Fruit fly (Drosophila melanogaster) whole organism, embryonic: ENCODE data around the gene CG13117.

Experiments
- ATbp ChIP-seq: fragments of 200-800 bp; sonication (Bioruptor generic); optimal IDR thresholded peaks from 2 replicates; lab custom pipeline; 2017; ENCODE audit warnings: missing biosample characterization, mild to moderate bottlenecking, missing genetic modification characterization, missing genetic modification reagents
- Asciz ChIP-seq: fragments of 200-800 bp; sonication (Bioruptor generic); optimal IDR thresholded peaks from 2 replicates; lab custom pipeline; 2017; ENCODE audit warnings: missing biosample characterization, mild to moderate bottlenecking, missing genetic modification characterization, missing genetic modification reagents
- B-H2 ChIP-seq: fragments of 200-800 bp; sonication (Bioruptor generic); optimal IDR thresholded peaks from 2 replicates; lab custom pipeline; 2018; ENCODE audit warnings: missing biosample characterization, mild to moderate bottlenecking, missing genetic modification characterization
- Bteb2 ChIP-seq: fragments of 200-800 bp; sonication (Bioruptor generic); optimal IDR thresholded peaks from 2 replicates; lab custom pipeline; 2016; ENCODE audit warnings: missing biosample characterization, missing genetic modification characterization
- CG1024 ChIP-seq: fragments of 200-800 bp; sonication (Bioruptor generic); IDR thresholded peaks from 2 replicates; pipeline ENCODE4 v1.3.6; 2022; ENCODE audit warnings: missing biosample characterization, missing genetic modification characterization
- CG10543 ChIP-seq: fragments of 200-800 bp; sonication (Bioruptor generic); optimal IDR thresholded peaks from 3 replicates; lab custom pipeline; 2017; ENCODE audit warnings: missing biosample characterization, mild to moderate bottlenecking, missing genetic modification characterization, moderate library complexity
- CG10654 ChIP-seq: fragments of 200-800 bp; sonication (Bioruptor generic); optimal IDR thresholded peaks from 2 replicates; lab custom pipeline; 2016; ENCODE audit warnings: missing biosample characterization, missing genetic modification characterization
- CG11247 ChIP-seq: fragments of 200-800 bp; sonication (Bioruptor generic); IDR thresholded peaks from 2 replicates; pipeline ENCODE4 v1.3.6; 2022; ENCODE audit warnings: missing biosample characterization, missing genetic modification characterization
- CG13296 ChIP-seq: fragments of 200-800 bp; sonication (Bioruptor generic); optimal IDR thresholded peaks from 3 replicates; lab custom pipeline; 2018; ENCODE audit warnings: missing biosample characterization, mild to moderate bottlenecking, missing genetic modification characterization
- CG14710 ChIP-seq: fragments of 200-800 bp; sonication (Bioruptor generic); optimal IDR thresholded peaks from 3 replicates; lab custom pipeline; 2019; ENCODE audit warnings: missing biosample characterization, mild to moderate bottlenecking, missing genetic modification characterization, moderate library complexity
- CG15011 ChIP-seq: fragments of 200-800 bp; sonication (Bioruptor generic); optimal IDR thresholded peaks from 3 replicates; lab custom pipeline; 2018; ENCODE audit warnings: missing biosample characterization, mild to moderate bottlenecking, missing genetic modification characterization
- CG18599 ChIP-seq: fragments of 200-800 bp; sonication (Bioruptor generic); optimal IDR thresholded peaks from 3 replicates; lab custom pipeline; 2017; ENCODE audit warnings: missing biosample characterization, missing genetic modification characterization, mild to moderate bottlenecking, moderate library complexity, missing genetic modification reagents
- CG2678 ChIP-seq: fragments of 200-800 bp; sonication (Bioruptor generic); optimal IDR thresholded peaks from 3 replicates; lab custom pipeline; 2019; ENCODE audit warnings: missing biosample characterization, mild to moderate bottlenecking, missing genetic modification characterization, moderate library complexity
- CG33557 ChIP-seq: fragments of 200-800 bp; sonication (Bioruptor generic); optimal IDR thresholded peaks from 2 replicates; lab custom pipeline; 2019; ENCODE audit warnings: missing biosample characterization, mild to moderate bottlenecking, missing genetic modification characterization, moderate library complexity
- CG34376 ChIP-seq: fragments of 200-800 bp; sonication (Bioruptor generic); optimal IDR thresholded peaks from 2 replicates; lab custom pipeline; 2018; ENCODE audit warnings: missing biosample characterization, mild to moderate bottlenecking, missing genetic modification characterization
- CG42726 ChIP-seq: fragments of 200-800 bp; sonication (Bioruptor generic); IDR thresholded peaks from 2 replicates; pipeline ENCODE4 v1.3.6; 2022; ENCODE audit warnings: missing biosample characterization, missing genetic modification characterization; ENCODE audit not compliant: partially characterized antibody
- CG5953 ChIP-seq: fragments of 200-800 bp; sonication (Bioruptor generic); IDR thresholded peaks from 2 replicates; pipeline ENCODE4 v1.3.6; 2022; ENCODE audit warnings: missing biosample characterization, missing genetic modification characterization
- CG6765 ChIP-seq: fragments of 200-800 bp; sonication (Bioruptor generic); optimal IDR thresholded peaks from 3 replicates; lab custom pipeline; 2017; ENCODE audit warnings: missing biosample characterization, mild to moderate bottlenecking, missing genetic modification characterization
- CG6813 ChIP-seq: fragments of 200-800 bp; sonication (Bioruptor generic); optimal IDR thresholded peaks from 2 replicates; lab custom pipeline; 2017; ENCODE audit warnings: missing biosample characterization, missing genetic modification characterization, mild to moderate bottlenecking, moderate library complexity, missing genetic modification reagents
- CG7987 ChIP-seq: fragments of 200-800 bp; sonication (Bioruptor generic); optimal IDR thresholded peaks from 2 replicates; lab custom pipeline; 2018; ENCODE audit warnings: missing biosample characterization, mild to moderate bottlenecking, missing genetic modification characterization, moderate library complexity
- CG8290 ChIP-seq, 3 experiments: fragments of 200-800 bp; sonication (Bioruptor generic); optimal IDR thresholded peaks; 2 replicates each; lab custom pipeline; 2016 to 2019; ENCODE audit warnings: missing biosample characterization in 3 of 3, missing genetic modification characterization in 3 of 3, mild to moderate bottlenecking in 2 of 3, moderate library complexity in 1 of 3
- ERR ChIP-seq: fragments of 200-800 bp; sonication (Bioruptor generic); optimal IDR thresholded peaks from 2 replicates; lab custom pipeline; 2016; ENCODE audit warnings: missing biosample characterization, missing genetic modification characterization
- Fer1 ChIP-seq: fragments of 200-800 bp; sonication (Bioruptor generic); optimal IDR thresholded peaks from 2 replicates; lab custom pipeline; 2017; ENCODE audit warnings: missing biosample characterization, mild to moderate bottlenecking, missing genetic modification characterization
- Gsc ChIP-seq: fragments of 200-800 bp; sonication (Bioruptor generic); IDR thresholded peaks from 2 replicates; pipeline ENCODE4 v1.3.6; 2022; ENCODE audit warnings: missing biosample characterization, missing genetic modification characterization
- HLHmδ ChIP-seq: fragments of 200-800 bp; sonication (Bioruptor generic); optimal IDR thresholded peaks from 2 replicates; lab custom pipeline; 2018; ENCODE audit warnings: missing biosample characterization, mild to moderate bottlenecking, missing genetic modification characterization, moderate library complexity
- Hey ChIP-seq: fragments of 200-800 bp; sonication (Bioruptor generic); optimal IDR thresholded peaks from 3 replicates; lab custom pipeline; 2018; ENCODE audit warnings: missing biosample characterization, mild to moderate bottlenecking, missing genetic modification characterization
- HmgZ ChIP-seq: fragments of 200-800 bp; sonication (Bioruptor generic); optimal IDR thresholded peaks from 2 replicates; lab custom pipeline; 2018; ENCODE audit warnings: missing biosample characterization, mild to moderate bottlenecking, missing genetic modification characterization
- Kr ChIP-seq: fragments of 200-800 bp; sonication (Bioruptor generic); optimal IDR thresholded peaks from 2 replicates; lab custom pipeline; 2017; ENCODE audit warnings: missing biosample characterization, mild to moderate bottlenecking, missing genetic modification characterization
- Lpt ChIP-seq: fragments of >200 bp; optimal IDR thresholded peaks from 2 replicates; lab custom pipeline; 2018; ENCODE audit warnings: missing biosample characterization, missing genetic modification characterization
- Med ChIP-seq: fragments of 200-800 bp; sonication (Bioruptor generic); peaks from one replicate; lab custom pipeline; 2016; ENCODE audit warnings: missing biosample characterization, missing genetic modification characterization, mild to moderate bottlenecking, inconsistent platforms, moderate library complexity
- Myb ChIP-seq: fragments of 200-800 bp; sonication (Bioruptor generic); optimal IDR thresholded peaks from 2 replicates; lab custom pipeline; 2016; ENCODE audit warnings: missing biosample characterization, missing genetic modification characterization
- Opbp ChIP-seq: fragments of 200-800 bp; sonication (Bioruptor generic); IDR thresholded peaks from 3 replicates; pipeline ENCODE4 v1.3.6; 2022; ENCODE audit warnings: missing biosample characterization, missing genetic modification characterization; ENCODE audit not compliant: partially characterized antibody
- PHDP ChIP-seq: fragments of 200-800 bp; sonication (Bioruptor generic); optimal IDR thresholded peaks from 3 replicates; lab custom pipeline; 2018; ENCODE audit warnings: missing biosample characterization, mild to moderate bottlenecking, missing genetic modification characterization, moderate library complexity
- Pdp1 ChIP-seq, 2 experiments: fragments of 200-800 bp; sonication (Bioruptor generic); optimal IDR thresholded peaks; 3 replicates each; lab custom pipeline; 2016; ENCODE audit warnings: missing biosample characterization in 2 of 2, missing genetic modification characterization in 2 of 2, mild to moderate bottlenecking in 1 of 2, moderate library complexity in 1 of 2
- Rx ChIP-seq: fragments of 200-800 bp; sonication (Bioruptor generic); IDR thresholded peaks from 2 replicates; pipeline ENCODE4 v1.3.6; 2022; ENCODE audit warnings: missing biosample characterization, missing genetic modification characterization
- ac ChIP-seq: fragments of 200-800 bp; sonication (Bioruptor generic); optimal IDR thresholded peaks from 3 replicates; lab custom pipeline; 2017; ENCODE audit warnings: missing biosample characterization, mild to moderate bottlenecking, missing genetic modification characterization
- ci ChIP-seq: fragments of 200-800 bp; sonication (Bioruptor generic); IDR thresholded peaks from 3 replicates; pipeline ENCODE4 v1.3.6; 2022; ENCODE audit warnings: missing biosample characterization, missing genetic modification characterization
- esg ChIP-seq: fragments of 200-800 bp; sonication (Bioruptor generic); conservative IDR thresholded peaks from 2 replicates; pipeline ENCODE4 v1.3.6; 2022; ENCODE audit warnings: missing biosample characterization, missing genetic modification characterization
- exex ChIP-seq: fragments of 200-800 bp; sonication (Bioruptor generic); optimal IDR thresholded peaks from 4 replicates; lab custom pipeline; 2018; ENCODE audit warnings: missing biosample characterization, mild to moderate bottlenecking, missing genetic modification characterization, moderate library complexity
- grau ChIP-seq: fragments of 200-800 bp; optimal IDR thresholded peaks from 3 replicates; lab custom pipeline; 2019; ENCODE audit warnings: missing biosample characterization, mild to moderate bottlenecking, missing genetic modification characterization, moderate library complexity
- grn ChIP-seq: fragments of 200-800 bp; sonication (Bioruptor generic); optimal IDR thresholded peaks from 3 replicates; lab custom pipeline; 2017; ENCODE audit warnings: missing biosample characterization, missing genetic modification characterization
- lab ChIP-seq: fragments of 200-800 bp; sonication (Bioruptor generic); optimal IDR thresholded peaks from 3 replicates; lab custom pipeline; 2017; ENCODE audit warnings: missing biosample characterization, missing genetic modification characterization, mild to moderate bottlenecking, moderate library complexity, missing genetic modification reagents
- sens ChIP-seq: fragments of 200-800 bp; sonication (Bioruptor generic); peaks from one replicate; lab custom pipeline; 2016; ENCODE audit warnings: missing biosample characterization, missing genetic modification characterization
- sqz ChIP-seq: fragments of 200-800 bp; sonication (Bioruptor generic); optimal IDR thresholded peaks from 3 replicates; lab custom pipeline; 2018; ENCODE audit warnings: missing biosample characterization, mild to moderate bottlenecking, missing genetic modification characterization
- sug ChIP-seq: fragments of 200-800 bp; optimal IDR thresholded peaks from 2 replicates; lab custom pipeline; 2019; ENCODE audit warnings: missing biosample characterization, mild to moderate bottlenecking, missing genetic modification characterization, moderate library complexity
- usp ChIP-seq: fragments of >200 bp; optimal IDR thresholded peaks from 2 replicates; lab custom pipeline; 2017; ENCODE audit warnings: missing biosample characterization, missing genetic modification characterization
- zen2 ChIP-seq: fragments of 200-800 bp; sonication (Bioruptor generic); IDR thresholded peaks from 3 replicates; pipeline ENCODE4 v1.3.6; 2022; ENCODE audit warnings: missing biosample characterization, missing genetic modification characterization; ENCODE audit not compliant: partially characterized antibody
- zfh1 ChIP-seq: fragments of 200-800 bp; sonication (Bioruptor generic); IDR thresholded peaks from 3 replicates; pipeline ENCODE4 v1.3.6; 2022; ENCODE audit warnings: missing biosample characterization, missing genetic modification characterization

The CG13117 gene

dm6 chr2L:9693924-9694610 lies 42.4 kb upstream of the CG13117 start (continued):
- peak; percentile 30 for TF ChIP-seq CG13296 (GFP tag; lab: Kevin White, UChicago)
- TF ChIP-seq Rx: no peak
- peak; percentile 23 for TF ChIP-seq CG34376 (GFP tag; lab: Kevin White, UChicago)
- TF ChIP-seq ERR (GFP tag; lab: Kevin White, UChicago): peak; percentile 72
- TF ChIP-seq Asciz (GFP tag; lab: Kevin White, UChicago): peak; percentile 12
- peak; percentile 13 for TF ChIP-seq CG6765 (GFP tag; lab: Kevin White, UChicago)
- TF ChIP-seq ci: peak; percentile 39; the same call in 1 of the 3 replicates
- TF ChIP-seq CG6813: peak; percentile 21
- TF ChIP-seq HLHmδ: peak; percentile 2
- no peak for TF ChIP-seq CG5953 (GFP tag; lab: Robert Waterston, UW)
- TF ChIP-seq CG1024 (GFP tag; lab: Robert Waterston, UW): no peak
- TF ChIP-seq CG33557 (GFP tag; lab: Kevin White, UChicago): no peak
- TF ChIP-seq CG10543: peak; percentile 20
- TF ChIP-seq zfh1: 0 out of 3 replicates have a peak, but pooled peaks have one; percentile 21
- no peak for TF ChIP-seq esg (GFP tag; lab: Robert Waterston, UW)
- no peak for TF ChIP-seq CG42726 (GFP tag; lab: Robert Waterston, UW)
- no peak for TF ChIP-seq CG8290 (GFP tag; optimal IDR thresholded peaks at IDR 0.05; lab: Kevin White, UChicago)
- peak in 1 of 2 experiments; percentile 28 for TF ChIP-seq CG8290 (tag; optimal IDR thresholded peaks at IDR 0.05; lab: Kevin White, UChicago)
- TF ChIP-seq Lpt (GFP tag; lab: Kevin White, UChicago): no peak
- peak; percentile 27 for TF ChIP-seq Med (GFP tag; lab: Kevin White, UChicago)
- peak; percentile 21 for TF ChIP-seq Fer1 (GFP tag; lab: Kevin White, UChicago)
- TF ChIP-seq grau (tag; lab: Kevin White, UChicago): no peak
- peak; percentile 4 for TF ChIP-seq CG7987 (GFP tag; lab: Kevin White, UChicago)
- TF ChIP-seq HmgZ (tag; lab: Kevin White, UChicago): peak; percentile 4
- no peak for TF ChIP-seq Opbp (GFP tag; lab: Robert Waterston, UW)
- TF ChIP-seq grn (GFP tag; lab: Kevin White, UChicago): peak; percentile 80
- TF ChIP-seq CG2678 (tag; lab: Kevin White, UChicago): peak; percentile 27
- TF ChIP-seq Pdp1 (GFP tag; optimal IDR thresholded peaks at IDR 0.05; lab: Kevin White, UChicago): peak in 1 of 2 experiments; percentile 77
- TF ChIP-seq CG14710: no peak
- no peak for TF ChIP-seq CG10654 (GFP tag; lab: Kevin White, UChicago)
- peak; percentile 38 for TF ChIP-seq sens (GFP tag; lab: Kevin White, UChicago)
- no peak for TF ChIP-seq CG15011 (GFP tag; lab: Kevin White, UChicago)
- no peak for TF ChIP-seq Bteb2 (GFP tag; lab: Kevin White, UChicago)
- TF ChIP-seq B-H2 (GFP tag; lab: Kevin White, UChicago): no peak
- peak; percentile 7 for TF ChIP-seq PHDP (tag; lab: Kevin White, UChicago)
- no peak for TF ChIP-seq usp (GFP tag; lab: Kevin White, UChicago)
- TF ChIP-seq zen2 (GFP tag; lab: Robert Waterston, UW): no peak
- TF ChIP-seq ac (GFP tag; lab: Kevin White, UChicago): no peak
- peak; percentile 89 for TF ChIP-seq exex
- no peak for TF ChIP-seq Kr (GFP tag; lab: Kevin White, UChicago)
- TF ChIP-seq CG18599 (GFP tag; lab: Kevin White, UChicago): peak; percentile 23
- no peak for TF ChIP-seq CG11247 (GFP tag; lab: Robert Waterston, UW)
- TF ChIP-seq Hey (tag; lab: Kevin White, UChicago): peak; percentile 45
- TF ChIP-seq Myb (GFP tag; lab: Kevin White, UChicago): no peak
- TF ChIP-seq sug: peak; percentile 84
- no peak for TF ChIP-seq Gsc (GFP tag; lab: Robert Waterston, UW)
- TF ChIP-seq sqz (GFP tag; lab: Kevin White, UChicago): no peak
- TF ChIP-seq lab (GFP tag; lab: Kevin White, UChicago): peak; percentile 86
- TF ChIP-seq ATbp (GFP tag; lab: Kevin White, UChicago): peak; percentile 18
